Worm (Caenorhabditis elegans) whole organism, L4/young adult: Measurements from ENCODE around the gene srt-8.

ENCODE experiments used
- W03F9.2 ChIP-seq: fragments of 150-350 bp; optimal IDR thresholded peaks from 2 replicates; lab custom pipeline; 2014; ENCODE audit warnings: missing biosample characterization, missing genetic modification characterization
- dao-5 ChIP-seq: sonication (generic microtip); optimal IDR thresholded peaks from 2 replicates; lab custom pipeline; 2016; ENCODE audit warnings: missing genotype, missing genetic modification characterization, moderate library complexity, missing compliant biosample characterization
- him-1 ChIP-seq: sonication (generic microtip); optimal IDR thresholded peaks from 2 replicates; lab custom pipeline; 2016; ENCODE audit warnings: missing genotype, missing genetic modification reagents, missing genetic modification characterization, missing compliant biosample characterization

ce11 chrV:3065928-3066327, 20.4 kb upstream of the srt-8 start, which contains the start of gene srh-185:
- no peak for TF ChIP-seq dao-5 (tag; lab: Kevin White, UChicago)
- no peak for TF ChIP-seq W03F9.2 (tag; lab: Kevin White, UChicago)
- no peak for TF ChIP-seq him-1 (tag; lab: Kevin White, UChicago)
